Fruit fly (Drosophila melanogaster) whole organism, embryonic: ENCODE results near the gene firl.

Experiments used
- CG1024 ChIP-seq: fragments of 200-800 bp; sonication (Bioruptor generic); IDR thresholded peaks from 2 replicates; pipeline ENCODE4 v1.3.6; 2022; ENCODE audit warnings: missing biosample characterization, missing genetic modification characterization
- CG10979 ChIP-seq: fragments of 200-800 bp; sonication (Bioruptor generic); optimal IDR thresholded peaks from 2 replicates; lab custom pipeline; 2018; ENCODE audit warnings: missing biosample characterization, mild to moderate bottlenecking, missing genetic modification characterization, moderate library complexity
- CG14965 ChIP-seq: fragments of 200-800 bp; sonication (Bioruptor generic); optimal IDR thresholded peaks from 2 replicates; lab custom pipeline; 2016; ENCODE audit warnings: missing biosample characterization, missing genetic modification characterization, borderline replicate concordance
- CG15479 ChIP-seq: fragments of 200-800 bp; sonication (Bioruptor generic); optimal IDR thresholded peaks from 3 replicates; lab custom pipeline; 2019; ENCODE audit warnings: missing biosample characterization, mild to moderate bottlenecking, missing genetic modification characterization, moderate library complexity
- CG17568 ChIP-seq: fragments of 200-800 bp; sonication (Bioruptor generic); optimal IDR thresholded peaks from 2 replicates; lab custom pipeline; 2018; ENCODE audit warnings: missing biosample characterization, mild to moderate bottlenecking, missing genetic modification characterization, moderate library complexity
- CG18599 ChIP-seq: fragments of 200-800 bp; sonication (Bioruptor generic); optimal IDR thresholded peaks from 3 replicates; lab custom pipeline; 2017; ENCODE audit warnings: missing biosample characterization, missing genetic modification characterization, mild to moderate bottlenecking, moderate library complexity, missing genetic modification reagents
- CG2116 ChIP-seq: fragments of 200-800 bp; sonication (Bioruptor generic); optimal IDR thresholded peaks from 3 replicates; lab custom pipeline; 2018; ENCODE audit warnings: missing biosample characterization, mild to moderate bottlenecking, missing genetic modification characterization
- CG32532 ChIP-seq: fragments of 200-800 bp; sonication (Bioruptor generic); IDR thresholded peaks from 2 replicates; pipeline ENCODE4 v1.3.6; 2022; ENCODE audit warnings: missing biosample characterization, missing genetic modification characterization
- CG3995 ChIP-seq: fragments of 200-800 bp; sonication (Bioruptor generic); optimal IDR thresholded peaks from 3 replicates; lab custom pipeline; 2016; ENCODE audit warnings: missing biosample characterization, missing genetic modification characterization
- CG4282 ChIP-seq: fragments of 200-800 bp; sonication (Bioruptor generic); optimal IDR thresholded peaks from 2 replicates; lab custom pipeline; 2016; ENCODE audit warnings: missing biosample characterization, missing genetic modification characterization
- CG4360 ChIP-seq: fragments of 200-800 bp; sonication (Bioruptor generic); IDR thresholded peaks from 2 replicates; pipeline ENCODE4 v1.3.6; 2022; ENCODE audit warnings: missing biosample characterization, missing genetic modification characterization
- CG4730 ChIP-seq: fragments of 200-800 bp; sonication (Bioruptor generic); IDR thresholded peaks from 2 replicates; pipeline ENCODE4 v1.3.6; 2022; ENCODE audit warnings: missing biosample characterization, missing genetic modification characterization
- CG4854 ChIP-seq: fragments of 200-800 bp; sonication (Bioruptor generic); optimal IDR thresholded peaks from 2 replicates; lab custom pipeline; 2016; ENCODE audit warnings: missing biosample characterization, missing genetic modification characterization, inconsistent platforms
- CG5953 ChIP-seq: fragments of 200-800 bp; sonication (Bioruptor generic); IDR thresholded peaks from 2 replicates; pipeline ENCODE4 v1.3.6; 2022; ENCODE audit warnings: missing biosample characterization, missing genetic modification characterization
- CG7372 ChIP-seq: fragments of 200-800 bp; sonication (Bioruptor generic); IDR thresholded peaks from 2 replicates; pipeline ENCODE4 v1.3.6; 2022; ENCODE audit warnings: missing biosample characterization, missing genetic modification characterization
- CG7963 ChIP-seq: fragments of 200-800 bp; sonication (Bioruptor generic); IDR thresholded peaks from 3 replicates; pipeline ENCODE4 v1.3.6; 2022; ENCODE audit warnings: missing biosample characterization, missing genetic modification characterization; ENCODE audit not compliant: partially characterized antibody
- CG8290 ChIP-seq, 3 experiments: fragments of 200-800 bp; sonication (Bioruptor generic); optimal IDR thresholded peaks; 2 replicates each; lab custom pipeline; 2016 to 2019; ENCODE audit warnings: missing biosample characterization in 3 of 3, missing genetic modification characterization in 3 of 3, mild to moderate bottlenecking in 2 of 3, moderate library complexity in 1 of 3
- CG9215 ChIP-seq: fragments of 200-800 bp; sonication (Bioruptor generic); IDR thresholded peaks from 2 replicates; pipeline ENCODE4 v1.3.6; 2022; ENCODE audit warnings: missing biosample characterization, missing genetic modification characterization
- CG9727 ChIP-seq: fragments of 200-800 bp; sonication (Bioruptor generic); optimal IDR thresholded peaks from 3 replicates; lab custom pipeline; 2017; ENCODE audit warnings: missing biosample characterization, mild to moderate bottlenecking, missing genetic modification characterization
- CHES-1-like ChIP-seq: fragments of 200-800 bp; sonication (Bioruptor generic); optimal IDR thresholded peaks from 2 replicates; lab custom pipeline; 2016; ENCODE audit warnings: missing biosample characterization, missing genetic modification characterization
- Camta ChIP-seq: fragments of 200-800 bp; sonication (Bioruptor generic); optimal IDR thresholded peaks from 2 replicates; lab custom pipeline; 2016; ENCODE audit warnings: missing biosample characterization, missing genetic modification characterization
- D19B ChIP-seq: fragments of 200-800 bp; sonication (Bioruptor generic); optimal IDR thresholded peaks from 2 replicates; lab custom pipeline; 2017; ENCODE audit warnings: missing biosample characterization, mild to moderate bottlenecking, missing genetic modification characterization
- Dad ChIP-seq: fragments of 200-800 bp; sonication (Bioruptor generic); optimal IDR thresholded peaks from 3 replicates; lab custom pipeline; 2016; ENCODE audit warnings: missing biosample characterization, missing genetic modification characterization
- Dll ChIP-seq: fragments of 200-800 bp; sonication (Bioruptor generic); IDR thresholded peaks from 4 replicates; pipeline ENCODE4 v1.3.6; 2022; ENCODE audit warnings: missing biosample characterization, missing genetic modification characterization; ENCODE audit not compliant: partially characterized antibody
- Fer1 ChIP-seq: fragments of 200-800 bp; sonication (Bioruptor generic); optimal IDR thresholded peaks from 2 replicates; lab custom pipeline; 2017; ENCODE audit warnings: missing biosample characterization, mild to moderate bottlenecking, missing genetic modification characterization
- Gug ChIP-seq: fragments of 200-800 bp; sonication (Bioruptor generic); IDR thresholded peaks from 4 replicates; pipeline ENCODE4 v1.3.6; 2022; ENCODE audit warnings: missing biosample characterization, missing genetic modification characterization
- Hr39 ChIP-seq: fragments of >200 bp; optimal IDR thresholded peaks from 2 replicates; lab custom pipeline; 2017
- Hr78 ChIP-seq, 2 experiments: fragments of 200-800 bp in 1 of 2; fragments of >200 bp in 1 of 2; sonication (Bioruptor generic) in 1 of 2; optimal IDR thresholded peaks; 2 replicates each; lab custom pipeline; 2017 to 2019; ENCODE audit warnings: missing biosample characterization in 2 of 2, missing genetic modification characterization in 2 of 2, mild to moderate bottlenecking in 1 of 2, moderate library complexity in 1 of 2
- Opbp ChIP-seq: fragments of 200-800 bp; sonication (Bioruptor generic); IDR thresholded peaks from 3 replicates; pipeline ENCODE4 v1.3.6; 2022; ENCODE audit warnings: missing biosample characterization, missing genetic modification characterization; ENCODE audit not compliant: partially characterized antibody
- Xbp1 ChIP-seq: fragments of 200-800 bp; sonication (Bioruptor generic); optimal IDR thresholded peaks from 3 replicates; lab custom pipeline; 2016; ENCODE audit warnings: missing biosample characterization, mild to moderate bottlenecking, missing genetic modification characterization
- cato ChIP-seq: fragments of 200-800 bp; sonication (Bioruptor generic); optimal IDR thresholded peaks from 2 replicates; lab custom pipeline; 2016; ENCODE audit warnings: missing biosample characterization, missing genetic modification characterization, borderline replicate concordance
- chm ChIP-seq: fragments of 200-800 bp; sonication (Bioruptor generic); IDR thresholded peaks from 2 replicates; pipeline ENCODE4 v1.3.6; 2022; ENCODE audit warnings: missing biosample characterization, missing genetic modification characterization
- croc ChIP-seq: fragments of 200-800 bp; sonication (Bioruptor generic); conservative IDR thresholded peaks from 3 replicates; pipeline ENCODE4 v1.3.6; 2022; ENCODE audit warnings: missing biosample characterization, missing genetic modification characterization
- ewg ChIP-seq: fragments of 200-800 bp; sonication (Bioruptor generic); optimal IDR thresholded peaks from 3 replicates; lab custom pipeline; 2017; ENCODE audit warnings: mild to moderate bottlenecking, missing biosample characterization, missing genetic modification reagents, missing genetic modification characterization
- gce ChIP-seq: fragments of 200-800 bp; sonication (Bioruptor generic); IDR thresholded peaks from 3 replicates; pipeline ENCODE4 v1.3.6; 2022; ENCODE audit warnings: missing biosample characterization, missing genetic modification characterization
- gro ChIP-seq: fragments of 200-800 bp; sonication (Bioruptor generic); optimal IDR thresholded peaks from 2 replicates; lab custom pipeline; 2016; ENCODE audit warnings: missing biosample characterization, missing genetic modification characterization
- jing ChIP-seq: fragments of 200-800 bp; sonication (Bioruptor generic); optimal IDR thresholded peaks from 2 replicates; lab custom pipeline; 2018; ENCODE audit warnings: missing biosample characterization, mild to moderate bottlenecking, missing genetic modification characterization
- lbe ChIP-seq: fragments of 200-800 bp; sonication (Bioruptor generic); optimal IDR thresholded peaks from 2 replicates; lab custom pipeline; 2016; ENCODE audit warnings: missing biosample characterization, mild to moderate bottlenecking, missing genetic modification characterization
- lov ChIP-seq, 2 experiments: fragments of 200-800 bp in 1 of 2; fragments of >200 bp in 1 of 2; sonication (Bioruptor generic) in 1 of 2; IDR thresholded peaks in 1 of 2; optimal IDR thresholded peaks in 1 of 2; 2 replicates in 1 of 2; 3 replicates in 1 of 2; pipeline versions ENCODE4 v1.3.6 to Lab custom; 2017 to 2022; ENCODE audit warnings: missing biosample characterization in 1 of 2, missing genetic modification characterization in 1 of 2
- nom ChIP-seq: fragments of 200-800 bp; sonication (Bioruptor generic); optimal IDR thresholded peaks from 2 replicates; lab custom pipeline; 2017; ENCODE audit warnings: missing biosample characterization, missing genetic modification characterization, mild to moderate bottlenecking, moderate library complexity, missing genetic modification reagents
- peb ChIP-seq: fragments of 200-800 bp; sonication (Bioruptor generic); IDR thresholded peaks from 2 replicates; pipeline ENCODE4 v1.3.6; 2022; ENCODE audit warnings: missing biosample characterization, missing genetic modification characterization
- psq ChIP-seq: fragments of 200-800 bp; sonication (Bioruptor generic); optimal IDR thresholded peaks from 2 replicates; lab custom pipeline; 2017; ENCODE audit warnings: missing biosample characterization, missing genetic modification characterization
- stc ChIP-seq: fragments of 200-800 bp; sonication (Bioruptor generic); IDR thresholded peaks from 2 replicates; pipeline ENCODE4 v1.3.6; 2022; ENCODE audit warnings: missing biosample characterization, missing genetic modification characterization
- ttk ChIP-seq: fragments of 200-800 bp; sonication (Bioruptor generic); IDR thresholded peaks from 2 replicates; pipeline ENCODE4 v2.1.2; 2022; ENCODE audit warnings: missing biosample characterization, missing genetic modification characterization
- tx ChIP-seq: fragments of 200-800 bp; sonication (Bioruptor generic); optimal IDR thresholded peaks from 2 replicates; lab custom pipeline; 2016; ENCODE audit warnings: missing biosample characterization, missing genetic modification characterization
- unc-4 ChIP-seq: fragments of 200-800 bp; sonication (Bioruptor generic); IDR thresholded peaks from 2 replicates; pipeline ENCODE4 v1.3.6; 2022; ENCODE audit warnings: missing biosample characterization, missing genetic modification characterization; ENCODE audit not compliant: partially characterized antibody
- usp ChIP-seq: fragments of >200 bp; optimal IDR thresholded peaks from 2 replicates; lab custom pipeline; 2017; ENCODE audit warnings: missing biosample characterization, missing genetic modification characterization
- vnd ChIP-seq: fragments of 200-800 bp; sonication (Bioruptor generic); IDR thresholded peaks from 3 replicates; pipeline ENCODE4 v1.3.6; 2022; ENCODE audit warnings: missing biosample characterization, missing genetic modification characterization; ENCODE audit not compliant: partially characterized antibody

The firl gene

DNA sequence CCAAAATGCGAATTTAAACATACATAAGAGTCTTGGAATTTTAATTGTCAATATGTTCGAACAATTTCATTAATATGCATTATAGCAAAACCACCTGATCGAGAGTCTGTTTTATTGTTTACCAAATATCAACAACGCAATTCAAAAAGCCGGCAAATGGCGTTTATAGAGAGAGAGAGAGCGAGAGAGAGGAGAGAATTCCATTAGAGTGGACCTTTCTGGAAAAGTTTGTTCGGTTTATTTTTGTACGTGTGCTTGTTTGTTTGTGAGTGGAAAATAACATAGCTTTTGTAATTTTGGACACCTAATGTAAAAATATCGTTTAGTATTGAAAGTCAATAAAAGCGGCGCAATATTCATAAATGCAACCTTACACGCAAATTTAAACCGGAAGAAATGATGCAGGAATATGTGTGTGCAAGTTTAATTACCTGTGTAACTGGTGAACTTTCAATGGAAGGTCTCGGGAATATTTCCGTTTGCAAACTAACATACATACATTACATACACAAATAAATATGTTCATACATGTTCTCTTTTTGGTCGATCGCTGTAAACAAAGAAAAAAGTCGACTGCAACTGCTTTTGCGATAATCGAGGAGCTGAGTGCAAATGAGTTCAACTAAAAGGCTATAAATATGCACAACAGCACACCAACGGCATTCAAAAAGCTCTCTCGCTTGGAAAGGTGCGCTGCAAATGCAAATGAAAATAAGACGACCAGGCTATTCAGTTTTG is 21.8 kb downstream of the firl start, which contains the start of gene CG6785 (continued):
- TF ChIP-seq vnd (GFP tag; lab: Robert Waterston, UW): no peak
- TF ChIP-seq Gug: no peak
- TF ChIP-seq Camta (GFP tag; lab: Kevin White, UChicago): peak; percentile 90
- TF ChIP-seq CG3995 (GFP tag; lab: Kevin White, UChicago): peak; percentile 24
- TF ChIP-seq nom (GFP tag; lab: Kevin White, UChicago): peak; percentile 77
- peak; percentile 78 for TF ChIP-seq CG14965 (GFP tag; lab: Kevin White, UChicago)
- TF ChIP-seq jing: peak; percentile 27
- peak; percentile 22 for TF ChIP-seq D19B (GFP tag; lab: Kevin White, UChicago)
- no peak for TF ChIP-seq usp (GFP tag; lab: Kevin White, UChicago)
- TF ChIP-seq peb: no peak
- TF ChIP-seq CG17568: peak; percentile 96
- peak; percentile 90 for TF ChIP-seq CG18599 (GFP tag; lab: Kevin White, UChicago)
- 0 out of 2 replicates have a peak, but pooled peaks have one; percentile 17 for TF ChIP-seq unc-4
- no peak for TF ChIP-seq ttk (GFP tag; lab: Robert Waterston, UW)
- no peak for TF ChIP-seq CG9215 (GFP tag; lab: Robert Waterston, UW)
- no peak for TF ChIP-seq lov (optimal IDR thresholded peaks at IDR 0.05; lab: Kevin White, UChicago)
- TF ChIP-seq lov (GFP tag; IDR thresholded peaks at IDR 0.05; lab: Robert Waterston, UW): no peak
- peak; percentile 69 for TF ChIP-seq tx
- TF ChIP-seq CG2116 (GFP tag; lab: Kevin White, UChicago): peak; percentile 79
- peak; percentile 42; the same call in 1 of the 2 replicates for TF ChIP-seq stc (GFP tag; lab: Robert Waterston, UW)
- TF ChIP-seq CG15479: no peak
- no peak for TF ChIP-seq Opbp
- no peak for TF ChIP-seq Dll (GFP tag; lab: Robert Waterston, UW)
- peak; percentile 38; the same call in 1 of the 2 replicates for TF ChIP-seq CG32532 (GFP tag; lab: Robert Waterston, UW)
- peak; percentile 68; the same call in 1 of the 2 replicates for TF ChIP-seq CG5953
- peak; percentile 50 for TF ChIP-seq CG10979 (tag; lab: Kevin White, UChicago)
- peak; percentile 88 for TF ChIP-seq chm (GFP tag; lab: Robert Waterston, UW)
- peak; percentile 95 for TF ChIP-seq CHES-1-like (GFP tag; lab: Kevin White, UChicago)
- TF ChIP-seq CG9727 (GFP tag; lab: Kevin White, UChicago): peak; percentile 78
- peak; percentile 68; the same call in 1 of the 3 replicates for TF ChIP-seq gce (GFP tag; lab: Robert Waterston, UW)
- no peak for TF ChIP-seq CG7372 (GFP tag; lab: Robert Waterston, UW)
- peak; percentile 51 for TF ChIP-seq Xbp1
- peak; percentile 64 for TF ChIP-seq cato (GFP tag; lab: Kevin White, UChicago)
- TF ChIP-seq CG4282 (GFP tag; lab: Kevin White, UChicago): peak; percentile 64
- no peak for TF ChIP-seq CG7963 (GFP tag; lab: Robert Waterston, UW)
- TF ChIP-seq psq: peak; percentile 58
- peak; percentile 85 for TF ChIP-seq lbe (GFP tag; lab: Kevin White, UChicago)
- TF ChIP-seq Fer1: peak; percentile 90
- peak; percentile 65 for TF ChIP-seq Dad (GFP tag; lab: Kevin White, UChicago)
- peak; percentile 79 for TF ChIP-seq ewg (GFP tag; lab: Kevin White, UChicago)
- TF ChIP-seq CG1024: peak; percentile 57; the same call in 1 of the 2 replicates
- no peak for TF ChIP-seq CG4730 (GFP tag; lab: Robert Waterston, UW)
- TF ChIP-seq Hr78 (GFP tag; optimal IDR thresholded peaks at IDR 0.05; lab: Kevin White, UChicago): peak in 1 of 2 experiments; percentile 52
- TF ChIP-seq Hr39 (lab: Kevin White, UChicago): no peak
- no peak for TF ChIP-seq croc (GFP tag; lab: Robert Waterston, UW)
- peak; percentile 85 for TF ChIP-seq gro (GFP tag; lab: Kevin White, UChicago)
- TF ChIP-seq CG8290 (GFP tag; optimal IDR thresholded peaks at IDR 0.05; lab: Kevin White, UChicago): peak; percentile 74
- peak; percentile 84 to 93 for TF ChIP-seq CG8290 (tag; optimal IDR thresholded peaks at IDR 0.05; lab: Kevin White, UChicago)
- peak; percentile 83 for TF ChIP-seq CG4854 (GFP tag; lab: Kevin White, UChicago)
- no peak for TF ChIP-seq CG4360 (GFP tag; lab: Robert Waterston, UW)
